Worm (Caenorhabditis elegans) whole organism, midembryonic: Measurements from ENCODE around the gene math-6.

Source experiments
- T22C8.4 ChIP-seq: fragments of 200-800 bp; sonication (Bioruptor generic); IDR thresholded peaks from 2 replicates; pipeline ENCODE4 v1.3.6; 2022; ENCODE audit warnings: missing genetic modification characterization, missing compliant biosample characterization
- cog-1 ChIP-seq: sonication (generic microtip); optimal IDR thresholded peaks from 2 replicates; lab custom pipeline; 2016; ENCODE audit warnings: missing genetic modification characterization, missing compliant biosample characterization
- flt-1 ChIP-seq: fragments of 200-800 bp; sonication (Bioruptor generic); IDR thresholded peaks from 2 replicates; pipeline ENCODE4 v1.3.6; 2022; ENCODE audit warnings: missing genetic modification characterization, missing compliant biosample characterization
- klf-2 ChIP-seq: fragments of 200-800 bp; sonication (Bioruptor generic); conservative IDR thresholded peaks from 2 replicates; pipeline ENCODE4 v1.3.6; 2022; ENCODE audit warnings: missing genetic modification reagents, missing genetic modification characterization, missing compliant biosample characterization
- med-1 ChIP-seq: sonication (generic microtip); optimal IDR thresholded peaks from 2 replicates; lab custom pipeline; 2017; ENCODE audit warnings: missing genetic modification characterization, mild to moderate bottlenecking, missing compliant biosample characterization, antibody characterized with exemption, missing genetic modification reagents; ENCODE audit not compliant: insufficient read depth
- ref-1 ChIP-seq: fragments of 200-800 bp; sonication (Bioruptor generic); conservative IDR thresholded peaks from 2 replicates; pipeline ENCODE4 v1.3.6; 2022; ENCODE audit warnings: missing genetic modification reagents, missing genetic modification characterization, missing compliant biosample characterization
- tab-1 ChIP-seq: fragments of 200-800 bp; sonication (Bioruptor generic); IDR thresholded peaks from 2 replicates; pipeline ENCODE4 v1.3.6; 2022; ENCODE audit warnings: missing genetic modification characterization, missing compliant biosample characterization
- ztf-23 ChIP-seq: fragments of 200-800 bp; sonication (Bioruptor generic); IDR thresholded peaks from 2 replicates; pipeline ENCODE4 v1.3.6; 2022; ENCODE audit warnings: missing genetic modification reagents, missing genetic modification characterization, missing compliant biosample characterization
- ztf-29 ChIP-seq: fragments of 200-800 bp; sonication (Bioruptor generic); IDR thresholded peaks from 2 replicates; pipeline ENCODE4 v1.3.6; 2022; ENCODE audit warnings: missing genetic modification reagents, missing genetic modification characterization, missing compliant biosample characterization

The math-6 gene

DNA sequence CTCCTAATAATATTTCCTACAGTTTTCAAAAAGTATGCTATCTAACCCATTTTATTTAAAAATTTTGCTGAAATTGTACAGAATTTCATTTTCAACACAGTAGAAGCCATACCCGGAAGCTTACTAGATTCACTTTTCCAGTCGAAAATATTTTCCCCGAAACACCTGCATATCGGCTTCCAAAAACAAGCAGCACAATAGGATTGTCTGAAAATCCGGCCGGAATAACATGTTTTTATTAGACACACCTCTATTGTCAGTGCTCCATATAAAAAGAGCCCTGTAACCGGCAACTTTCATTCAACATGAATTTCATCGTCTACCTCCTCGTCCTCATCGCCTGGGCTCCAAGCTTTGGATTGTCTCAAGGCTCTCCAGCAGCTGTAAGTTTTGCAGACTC lies 32.0 kb downstream of the math-6 start, which contains the start of gene C52E2.2:
Gene C52E2.2 (plus strand): TSS at position 301 of the 400 bp plus-strand sequence.
- TF ChIP-seq klf-2 (no peak), ztf-29 (no peak), tab-1 (GFP tag; lab: Robert Waterston, UW) (no peak)

DNA sequence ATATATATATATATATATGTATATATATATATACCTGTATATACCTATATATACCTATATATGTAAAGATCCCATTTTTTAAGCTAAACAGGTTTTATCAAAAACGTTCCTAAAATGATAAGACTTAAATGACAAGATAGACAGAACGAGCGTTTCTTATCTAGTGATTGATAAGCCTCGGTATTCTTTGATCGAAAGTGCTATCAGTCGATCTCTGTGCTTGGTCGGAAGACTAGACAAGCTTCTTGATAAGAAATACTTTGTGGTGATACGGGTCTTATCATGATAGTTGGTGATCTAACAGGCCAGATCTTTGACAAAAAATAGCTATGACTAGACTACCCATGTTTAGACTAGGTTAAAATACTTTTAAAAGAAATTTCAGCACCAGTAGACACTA lies 32.8 kb downstream of the math-6 start:
- TF ChIP-seq med-1 (GFP tag; lab: Kevin White, UChicago) (no peak), klf-2 (no peak), ztf-23 (GFP tag; lab: Robert Waterston, UW) (no peak), cog-1 (tag; lab: Kevin White, UChicago) (no peak), tab-1 (GFP tag; lab: Robert Waterston, UW) (no peak), T22C8.4 (no peak), ref-1 (no peak)

DNA sequence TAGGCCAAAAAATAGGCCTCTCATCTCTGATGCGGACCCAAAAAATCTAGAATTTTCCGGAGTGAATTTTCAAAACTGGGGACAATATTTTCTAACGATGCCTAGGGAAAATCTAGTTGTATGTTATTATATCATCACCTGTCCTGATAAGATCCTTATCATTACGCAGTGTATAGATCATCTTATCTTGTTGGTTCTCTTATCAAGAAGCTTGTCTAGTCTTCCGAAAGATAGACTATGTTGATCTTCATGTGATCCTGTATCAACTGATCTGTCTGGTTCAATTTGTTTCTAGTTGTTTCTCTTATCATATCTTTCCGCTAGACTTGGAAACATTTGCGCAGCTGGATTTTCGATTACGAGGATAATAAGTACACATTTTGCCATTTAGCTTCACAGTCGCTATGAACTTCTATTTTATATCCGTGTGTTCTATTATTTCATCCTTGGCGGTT lies 33.7 kb downstream of the math-6 start, which contains the start of gene C52E2.3:
Gene C52E2.3 (plus strand): TSS at position 405 of the 455 bp plus-strand sequence.
- TF ChIP-seq ref-1, result no peak
- no peak for TF ChIP-seq cog-1 (tag; lab: Kevin White, UChicago)
- TF ChIP-seq flt-1 (GFP tag; lab: Robert Waterston, UW), result no peak

DNA sequence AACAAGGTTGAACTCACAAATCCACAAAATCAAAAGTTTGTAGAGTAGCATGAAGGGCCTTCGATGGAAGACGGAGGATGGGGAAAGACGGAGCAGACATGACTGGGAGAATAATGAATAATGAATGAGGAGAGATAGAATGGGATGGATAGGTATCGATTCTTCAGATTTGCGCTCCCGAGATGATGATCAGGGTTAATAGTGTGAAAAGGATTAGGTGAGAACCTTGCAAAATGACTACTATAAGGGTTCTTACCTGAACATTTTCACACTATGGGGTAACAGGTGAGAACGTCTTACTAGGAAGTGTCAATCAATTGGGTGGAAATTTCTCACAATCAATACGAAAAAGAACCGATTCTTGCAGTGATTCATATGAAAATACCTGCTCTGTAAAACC lies 34.2 kb downstream of the math-6 start, which contains the start of gene fbxb-96:
Gene fbxb-96 (minus strand): TSS at position 101 of the 400 bp plus-strand sequence.
- TF ChIP-seq med-1 (GFP tag; lab: Kevin White, UChicago) (no peak), ztf-29 (no peak), klf-2 (no peak), cog-1 (tag; lab: Kevin White, UChicago) (no peak), ref-1 (no peak), T22C8.4 (no peak), flt-1 (GFP tag; lab: Robert Waterston, UW) (no peak), tab-1 (GFP tag; lab: Robert Waterston, UW) (no peak), ztf-23 (GFP tag; lab: Robert Waterston, UW) (no peak)

DNA sequence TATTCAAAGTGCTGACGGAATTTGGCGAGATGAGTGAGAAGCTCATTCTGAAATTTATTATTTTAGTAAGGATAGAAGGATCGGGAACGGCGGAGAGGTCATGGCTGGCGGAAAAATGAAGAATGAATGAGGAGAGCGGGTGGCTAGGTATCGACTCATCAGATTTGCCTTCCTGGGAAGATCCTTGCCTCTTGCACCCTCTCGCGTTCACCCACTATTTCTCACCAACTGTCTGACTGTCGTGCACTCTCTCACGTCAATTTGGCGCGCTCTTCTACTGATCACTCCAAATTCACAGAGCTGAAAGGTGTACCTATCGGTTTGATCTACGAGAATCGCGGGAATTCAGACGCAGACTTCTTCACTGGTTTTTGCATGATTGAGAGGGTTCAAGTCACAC lies 36.4 kb downstream of the math-6 start, which contains the start of gene fbxb-97:
Gene fbxb-97 (minus strand): TSS at position 53 of the 400 bp plus-strand sequence.
- TF ChIP-seq ztf-29 (no peak), ztf-23 (GFP tag; lab: Robert Waterston, UW) (no peak), flt-1 (GFP tag; lab: Robert Waterston, UW) (no peak), klf-2 (no peak), cog-1 (tag; lab: Kevin White, UChicago) (no peak), med-1 (GFP tag; lab: Kevin White, UChicago) (no peak), T22C8.4 (no peak), tab-1 (GFP tag; lab: Robert Waterston, UW) (no peak)

DNA sequence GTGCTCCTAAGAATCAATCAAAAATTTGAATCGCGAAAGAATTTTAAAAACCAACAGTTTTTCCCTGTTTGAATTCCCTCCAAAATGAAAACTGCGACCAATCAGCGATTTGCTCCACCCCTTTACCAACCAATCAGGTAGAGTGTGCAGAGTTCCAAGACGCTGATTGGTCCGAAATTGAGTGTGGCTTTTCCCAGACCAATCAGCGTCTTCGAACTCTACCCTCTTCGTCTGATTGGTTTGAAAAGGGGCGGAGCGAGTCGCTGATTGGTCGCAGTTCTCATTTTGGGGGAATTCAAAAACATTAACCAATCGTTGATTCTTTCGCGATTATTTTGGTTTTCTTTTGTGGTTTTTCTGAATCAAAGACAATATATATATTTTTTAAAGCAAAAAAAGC lies 40.0 kb downstream of the math-6 start:
- TF ChIP-seq ref-1 (no peak), ztf-29 (no peak), tab-1 (GFP tag; lab: Robert Waterston, UW) (no peak), flt-1 (GFP tag; lab: Robert Waterston, UW) (no peak), T22C8.4 (no peak), cog-1 (tag; lab: Kevin White, UChicago) (no peak), med-1 (GFP tag; lab: Kevin White, UChicago) (no peak), klf-2 (no peak), ztf-23 (GFP tag; lab: Robert Waterston, UW) (no peak)

DNA sequence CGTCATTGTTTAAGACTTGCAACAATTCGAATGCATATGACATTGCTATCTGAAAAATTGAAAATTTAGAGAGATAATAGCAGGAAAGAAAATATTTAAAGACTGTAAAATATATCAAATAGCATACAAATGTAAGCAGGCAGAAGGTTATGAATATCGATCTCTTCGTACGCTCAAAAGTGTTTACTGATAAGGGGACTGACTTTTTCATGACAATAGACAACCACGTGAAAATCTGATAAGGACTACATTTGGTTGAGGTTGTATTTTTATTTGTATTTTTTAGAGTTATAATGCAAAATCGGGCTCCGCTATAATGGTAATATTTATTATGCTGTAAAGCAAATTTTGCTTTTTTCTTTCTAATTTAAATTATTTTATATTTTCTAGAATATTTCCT lies 41.6 kb downstream of the math-6 start, which contains the start of the genes C52E2.5 and C52E2.4:
Gene C52E2.5 (minus strand): TSS at position 43 of the 400 bp plus-strand sequence.
Gene C52E2.4 (plus strand): TSS at position 252 of the 400 bp plus-strand sequence.
- TF ChIP-seq ztf-23 (GFP tag; lab: Robert Waterston, UW), result no peak
- TF ChIP-seq cog-1 (tag; lab: Kevin White, UChicago), result no peak
- TF ChIP-seq flt-1 (GFP tag; lab: Robert Waterston, UW), result no peak
- TF ChIP-seq tab-1 (GFP tag; lab: Robert Waterston, UW), result no peak
- no peak for TF ChIP-seq T22C8.4
- TF ChIP-seq ref-1, result no peak
- no peak for TF ChIP-seq med-1 (GFP tag; lab: Kevin White, UChicago)
- no peak for TF ChIP-seq ztf-29
- no peak for TF ChIP-seq klf-2

DNA sequence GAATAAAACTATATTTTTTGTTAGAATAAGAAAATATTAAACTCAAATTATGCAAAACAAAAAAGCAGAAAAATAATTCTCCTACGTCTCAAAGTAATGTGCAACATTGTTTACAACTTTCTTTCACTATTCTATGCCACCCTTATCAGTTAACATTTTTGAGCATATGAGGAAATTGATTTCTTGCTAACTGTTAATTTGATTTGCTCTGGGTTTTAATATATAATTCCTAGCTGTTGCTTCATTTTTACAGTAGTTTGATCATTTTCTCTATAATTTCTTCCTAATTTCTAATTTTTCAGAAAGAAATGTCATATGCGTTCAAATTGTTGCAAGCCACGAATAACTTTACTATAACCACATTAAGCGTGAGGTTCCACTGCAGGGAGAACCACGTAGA lies 48.3 kb downstream of the math-6 start, which contains the start of gene T08E11.1:
Gene T08E11.1 (plus strand): TSS at position 301 of the 400 bp plus-strand sequence.
- no peak for TF ChIP-seq tab-1 (GFP tag; lab: Robert Waterston, UW)
- TF ChIP-seq ref-1, result no peak
- TF ChIP-seq ztf-29, result no peak
- no peak for TF ChIP-seq klf-2
- no peak for TF ChIP-seq ztf-23 (GFP tag; lab: Robert Waterston, UW)
- no peak for TF ChIP-seq T22C8.4
- no peak for TF ChIP-seq cog-1 (tag; lab: Kevin White, UChicago)
- TF ChIP-seq med-1 (GFP tag; lab: Kevin White, UChicago), result no peak
- no peak for TF ChIP-seq flt-1 (GFP tag; lab: Robert Waterston, UW)
